Worm (Caenorhabditis elegans) whole organism, L4/young adult: ENCODE data around the gene czw-1.

Experiments used
- W03F9.2 ChIP-seq: fragments of 150-350 bp; optimal IDR thresholded peaks from 2 replicates; lab custom pipeline; 2014; ENCODE audit warnings: missing biosample characterization, missing genetic modification characterization
- dao-5 ChIP-seq: sonication (generic microtip); optimal IDR thresholded peaks from 2 replicates; lab custom pipeline; 2016; ENCODE audit warnings: missing genotype, missing genetic modification characterization, moderate library complexity, missing compliant biosample characterization
- him-1 ChIP-seq: sonication (generic microtip); optimal IDR thresholded peaks from 2 replicates; lab custom pipeline; 2016; ENCODE audit warnings: missing genotype, missing genetic modification reagents, missing genetic modification characterization, missing compliant biosample characterization

DNA sequence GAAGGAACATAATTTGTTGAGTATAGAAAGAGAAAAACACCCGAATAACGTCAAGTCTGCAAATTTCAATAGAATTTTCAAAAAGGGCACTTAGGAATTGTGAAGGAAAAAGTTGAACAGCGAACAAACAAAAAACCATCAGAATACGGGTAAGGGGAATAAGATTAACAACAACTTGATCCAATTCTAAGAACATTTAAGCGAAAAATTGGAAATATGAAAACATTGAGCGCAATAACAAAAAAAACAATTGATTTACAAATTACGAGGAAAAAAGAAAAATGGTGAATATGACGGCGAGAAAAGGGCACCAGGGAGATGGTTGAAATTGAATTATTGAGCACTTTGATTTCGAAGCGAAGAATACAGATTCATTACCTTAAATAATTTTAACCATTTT is 29.7 kb downstream of the czw-1 start:
- TF ChIP-seq him-1 (no peak), W03F9.2 (tag; lab: Kevin White, UChicago) (no peak), dao-5 (tag; lab: Kevin White, UChicago) (no peak)
